Fruit fly (Drosophila melanogaster) Kc167 (cell line): ENCODE data around the gene CG33934.

ENCODE experiments used
- Myc ChIP-seq: fragments of >200 bp; optimal IDR thresholded peaks from 2 replicates; lab custom pipeline; 2017; ENCODE audit warnings: missing external identifiers
- Sin3A ChIP-seq: fragments of >200 bp; optimal IDR thresholded peaks from 2 replicates; lab custom pipeline; 2018; ENCODE audit warnings: missing external identifiers
- h ChIP-seq: fragments of >200 bp; optimal IDR thresholded peaks from 3 replicates; lab custom pipeline; 2018; ENCODE audit warnings: missing external identifiers
- insv ChIP-seq: fragments of >200 bp; optimal IDR thresholded peaks from 3 replicates; lab custom pipeline; 2018; ENCODE audit warnings: missing external identifiers
- psq ChIP-seq: fragments of >200 bp; optimal IDR thresholded peaks from 2 replicates; lab custom pipeline; 2017; ENCODE audit warnings: missing external identifiers
- ttk ChIP-seq: sonication (Bioruptor generic); optimal IDR thresholded peaks from 2 replicates; lab custom pipeline; 2017; ENCODE audit warnings: missing external identifiers

CG33934 gene

DNA sequence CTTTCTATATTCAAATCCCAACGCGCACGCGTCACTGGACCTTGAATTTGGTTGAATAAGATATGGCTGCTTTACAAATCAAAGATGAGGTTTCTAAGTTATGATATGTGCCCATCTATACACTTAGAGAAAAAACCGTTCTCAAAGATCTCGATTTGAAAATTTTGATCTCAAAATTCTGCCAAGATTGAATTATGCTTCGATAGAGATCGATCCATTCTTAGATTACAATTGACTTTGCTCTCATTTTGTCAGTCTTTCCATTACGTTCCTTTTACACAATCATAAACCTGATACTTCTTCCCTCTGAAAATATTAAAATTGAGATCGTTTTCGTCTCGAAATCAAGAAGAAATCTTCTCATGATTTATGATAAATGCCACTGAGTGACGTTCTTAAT is 29.9 kb upstream of the CG33934 start:
- TF ChIP-seq psq (lab: Kevin White, UChicago): no peak
- no peak for TF ChIP-seq ttk (lab: Kevin White, UChicago)
- TF ChIP-seq h (lab: Kevin White, UChicago): no peak
- TF ChIP-seq insv (lab: Kevin White, UChicago): no peak
- TF ChIP-seq Sin3A: no peak
- TF ChIP-seq Myc (lab: Kevin White, UChicago): no peak

DNA sequence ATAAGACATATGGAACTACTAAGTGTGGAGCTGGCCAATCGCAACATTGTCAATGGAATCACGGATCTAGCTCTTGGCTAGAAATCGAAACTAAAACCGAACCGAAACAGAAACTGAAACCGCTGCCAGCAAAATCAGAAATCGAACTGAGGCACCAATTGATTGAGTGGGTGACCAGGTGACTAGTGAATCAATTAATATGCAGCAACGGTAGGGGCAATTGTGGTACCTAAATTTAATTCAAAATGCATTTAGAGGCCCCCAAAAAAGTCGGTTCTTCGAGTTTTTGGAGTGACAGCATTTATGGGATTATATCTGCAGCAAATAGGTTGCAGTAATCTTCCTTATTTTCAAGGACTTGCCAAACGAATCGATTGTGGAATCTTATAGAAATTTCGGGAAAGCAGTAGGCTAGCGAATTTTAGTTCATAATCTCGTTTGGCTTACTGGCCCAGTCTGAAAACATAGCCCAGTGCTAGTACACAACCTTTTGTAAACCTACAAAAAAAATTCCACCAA is 29.1 kb upstream of the CG33934 start, which contains the start of the genes CG17190 and CG4836:
CG17190 (minus strand) TSS at position 101 of the 519 bp plus-strand sequence.
CG4836 (plus strand) TSS at position 469 of the 519 bp plus-strand sequence.
- TF ChIP-seq ttk (lab: Kevin White, UChicago) (no peak), Sin3A (no peak), Myc (lab: Kevin White, UChicago) (no peak), h (lab: Kevin White, UChicago) (no peak), psq (lab: Kevin White, UChicago) (no peak), insv (lab: Kevin White, UChicago) (no peak)

DNA sequence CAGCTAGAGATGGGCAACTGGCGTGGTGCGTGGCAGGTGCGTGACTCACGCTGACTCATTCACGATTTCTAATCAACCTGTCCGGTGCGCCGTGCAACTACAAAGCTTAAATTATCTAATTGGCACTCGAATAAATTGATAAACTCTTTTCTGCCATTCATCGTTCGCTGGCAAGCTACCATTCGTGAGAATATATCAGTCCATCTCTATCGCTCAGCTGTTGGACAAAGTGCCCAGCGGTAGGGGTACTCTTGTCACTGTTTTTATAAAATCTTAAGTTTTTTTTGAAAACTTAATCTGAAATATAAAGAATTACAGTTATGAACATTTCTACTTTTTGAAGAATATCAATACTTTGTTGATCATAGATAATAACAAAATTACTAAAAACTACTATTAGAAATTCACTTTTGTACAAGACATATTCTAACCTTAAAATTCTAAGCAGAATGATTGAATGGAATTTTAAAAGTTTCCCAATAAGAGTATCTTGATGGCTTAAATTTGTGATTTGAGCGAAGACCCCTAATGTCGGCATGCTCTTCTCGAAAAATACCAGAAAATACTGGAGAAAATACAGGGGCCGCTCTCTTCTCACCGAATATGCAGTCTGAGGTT is 21.3 kb upstream of the CG33934 start, which contains the start of the genes PIG-L and psidin:
PIG-L (minus strand) TSS at position 187 of the 618 bp plus-strand sequence.
psidin (plus strand) TSS at position 553 of the 618 bp plus-strand sequence.
- TF ChIP-seq Myc (lab: Kevin White, UChicago): no peak
- no peak for TF ChIP-seq insv (lab: Kevin White, UChicago)
- no peak for TF ChIP-seq Sin3A

DNA sequence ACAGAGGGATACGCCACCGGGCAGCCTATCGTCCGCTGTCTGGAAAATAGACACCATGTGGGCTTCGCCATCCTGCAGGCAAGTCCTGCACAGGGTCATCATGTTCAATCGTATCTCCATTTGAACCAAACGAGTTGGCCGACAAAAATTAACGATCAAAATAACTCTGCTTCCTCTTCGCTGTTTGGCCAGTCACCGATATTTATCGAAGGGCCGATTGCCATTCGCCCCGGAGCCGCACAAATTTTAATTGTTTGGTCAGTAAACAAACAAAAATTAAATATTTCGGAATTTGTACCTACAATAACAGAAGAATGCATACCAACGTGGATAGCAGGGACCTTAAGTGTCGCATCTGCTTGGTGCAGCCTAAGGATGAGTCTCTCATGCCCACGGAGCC is 14.7 kb upstream of the CG33934 start, which contains the start of the genes CG4424 and CG4854:
CG4424 (minus strand) TSS at position 200 of the 400 bp plus-strand sequence.
CG4854 (plus strand) TSS at position 218 of the 400 bp plus-strand sequence.
- TF ChIP-seq h (lab: Kevin White, UChicago) (no peak), insv (lab: Kevin White, UChicago) (no peak), psq (lab: Kevin White, UChicago) (no peak), Myc (lab: Kevin White, UChicago) (no peak), Sin3A (no peak), ttk (lab: Kevin White, UChicago) (no peak)

DNA sequence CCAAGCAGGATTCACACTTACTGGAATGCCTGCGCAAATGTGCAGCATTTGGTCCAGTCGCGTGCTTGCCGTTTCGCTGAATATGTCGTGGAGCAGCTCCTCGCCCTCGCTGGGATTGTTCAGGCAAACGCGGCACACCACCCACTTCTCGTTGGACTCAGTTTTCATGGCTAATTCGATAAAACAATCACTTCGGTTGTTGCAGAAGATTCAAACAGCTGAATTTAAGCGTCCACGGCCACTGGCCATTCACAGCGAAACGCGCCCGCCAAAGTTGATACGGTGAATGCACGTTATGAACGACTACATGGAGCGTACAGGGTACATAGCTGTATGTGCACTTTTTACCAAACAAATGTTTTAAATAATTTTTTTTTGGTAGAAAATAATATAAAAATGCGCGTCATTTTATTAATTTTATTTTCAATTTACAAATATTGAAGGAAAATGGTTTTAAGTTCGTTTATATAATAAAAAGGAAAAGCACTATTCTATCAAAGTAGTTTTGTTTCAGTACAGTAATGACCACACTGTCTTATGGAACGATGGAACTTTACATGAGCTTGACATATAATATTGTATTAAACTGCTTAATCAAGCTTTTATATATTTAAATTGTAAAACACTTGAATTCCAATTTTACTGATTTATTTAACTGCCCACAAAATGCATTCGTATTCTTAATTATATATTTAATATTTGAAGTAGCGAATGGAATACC is 11.4 kb upstream of the CG33934 start, which contains the start of gene trem:
trem (minus strand) TSS at position 267 of the 721 bp plus-strand sequence.
- TF ChIP-seq Sin3A: no peak
- TF ChIP-seq h (lab: Kevin White, UChicago): no peak
- no peak for TF ChIP-seq psq (lab: Kevin White, UChicago)
- no peak for TF ChIP-seq insv (lab: Kevin White, UChicago)
- TF ChIP-seq Myc (lab: Kevin White, UChicago): no peak
- TF ChIP-seq ttk (lab: Kevin White, UChicago): no peak

DNA sequence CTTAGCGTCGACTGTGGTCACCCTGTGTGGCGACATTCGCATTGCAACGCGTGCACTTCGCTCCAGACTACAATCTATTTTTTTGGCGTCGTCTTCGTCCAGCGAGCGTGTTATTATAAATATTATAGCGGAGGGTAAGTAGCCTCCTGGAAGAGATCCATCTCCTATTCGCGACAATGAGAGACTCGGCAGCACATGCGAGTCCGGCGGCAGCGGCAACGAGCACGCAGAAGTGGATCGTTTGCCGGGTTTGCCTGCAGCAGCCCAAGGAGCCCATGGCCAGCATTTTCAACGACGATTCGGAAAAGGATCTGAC is 10.8 kb upstream of the CG33934 start, which contains the start of gene idc:
idc (plus strand) TSS at position 60 of the 316 bp plus-strand sequence.
- TF ChIP-seq psq (lab: Kevin White, UChicago): no peak
- no peak for TF ChIP-seq Myc (lab: Kevin White, UChicago)
- no peak for TF ChIP-seq h (lab: Kevin White, UChicago)
- no peak for TF ChIP-seq ttk (lab: Kevin White, UChicago)
- no peak for TF ChIP-seq insv (lab: Kevin White, UChicago)
- TF ChIP-seq Sin3A: no peak

DNA sequence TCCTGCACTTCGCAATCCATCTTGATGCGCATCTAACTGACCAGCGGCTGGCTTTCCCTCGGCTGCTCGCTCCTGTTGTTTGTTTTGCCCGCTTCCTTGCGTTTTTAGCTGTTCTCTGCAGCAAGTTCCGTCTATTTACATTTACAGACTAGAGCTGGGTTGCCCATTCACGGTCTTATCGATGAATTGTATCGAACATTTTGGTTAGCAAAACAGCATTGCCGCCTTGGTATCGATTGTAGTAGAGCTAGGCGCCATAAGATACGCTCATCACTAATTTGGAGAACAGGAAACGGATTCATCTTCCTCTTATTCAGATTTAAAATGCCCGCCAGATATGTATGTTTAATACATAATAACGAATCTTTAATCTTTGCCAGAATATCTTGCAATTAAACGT is 6.7 kb upstream of the CG33934 start, which contains the start of gene Regnase-1:
Regnase-1 (minus strand) TSS at position 170 of the 400 bp plus-strand sequence.
- no peak for TF ChIP-seq Myc (lab: Kevin White, UChicago)
- no peak for TF ChIP-seq ttk (lab: Kevin White, UChicago)
- no peak for TF ChIP-seq h (lab: Kevin White, UChicago)
- no peak for TF ChIP-seq insv (lab: Kevin White, UChicago)
- TF ChIP-seq Sin3A: no peak
- no peak for TF ChIP-seq psq (lab: Kevin White, UChicago)

DNA sequence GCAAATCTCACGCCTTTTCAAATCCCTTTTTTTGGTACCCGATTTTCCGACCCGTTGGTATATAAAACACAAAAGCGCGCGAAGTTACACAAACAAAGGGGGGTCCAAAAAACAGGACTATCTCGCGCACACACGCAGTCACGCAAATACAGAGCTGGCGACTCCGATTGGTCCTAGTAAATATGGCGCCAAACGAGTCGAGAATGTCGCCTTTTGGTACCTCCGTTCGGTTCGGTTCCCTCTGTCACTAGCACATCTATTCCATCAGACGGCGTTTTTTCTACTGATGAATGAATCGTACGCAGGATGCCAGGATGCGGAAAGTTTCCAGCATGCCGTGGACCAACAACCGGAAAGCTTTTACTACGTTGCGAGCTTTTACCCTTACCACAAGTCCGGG is 13.3 kb downstream of the CG33934 start, which contains the start of gene CG17193:
CG17193 (minus strand) TSS at position 289 of the 400 bp plus-strand sequence.
- TF ChIP-seq h (lab: Kevin White, UChicago): no peak
- TF ChIP-seq ttk (lab: Kevin White, UChicago): no peak
- TF ChIP-seq psq (lab: Kevin White, UChicago): no peak
- no peak for TF ChIP-seq Myc (lab: Kevin White, UChicago)
- TF ChIP-seq Sin3A: no peak

DNA sequence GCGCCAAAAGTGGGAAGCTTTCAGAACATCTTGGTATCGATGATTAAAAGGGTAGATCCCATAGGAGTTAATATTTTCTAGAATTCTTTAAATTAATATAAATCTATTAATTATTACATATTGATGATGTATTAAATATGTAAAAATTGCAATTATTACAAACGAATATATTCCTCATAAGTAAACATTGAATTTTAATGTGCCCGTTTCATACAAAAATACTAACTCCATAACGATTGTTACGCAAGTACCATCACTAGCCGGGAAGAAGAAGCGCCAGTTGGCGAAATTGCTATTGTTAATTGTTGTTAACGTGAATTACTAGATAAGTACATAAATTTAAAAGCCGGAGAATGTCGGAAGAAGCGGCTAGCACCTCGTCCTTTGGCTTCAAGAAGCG is 14.9 kb downstream of the CG33934 start, which contains the start of gene mdlc:
mdlc (plus strand) TSS at position 248 of the 400 bp plus-strand sequence.
- TF ChIP-seq ttk (lab: Kevin White, UChicago): no peak
- TF ChIP-seq Sin3A: no peak
- no peak for TF ChIP-seq insv (lab: Kevin White, UChicago)
- no peak for TF ChIP-seq h (lab: Kevin White, UChicago)
- TF ChIP-seq Myc (lab: Kevin White, UChicago): no peak
- TF ChIP-seq psq (lab: Kevin White, UChicago): no peak

DNA sequence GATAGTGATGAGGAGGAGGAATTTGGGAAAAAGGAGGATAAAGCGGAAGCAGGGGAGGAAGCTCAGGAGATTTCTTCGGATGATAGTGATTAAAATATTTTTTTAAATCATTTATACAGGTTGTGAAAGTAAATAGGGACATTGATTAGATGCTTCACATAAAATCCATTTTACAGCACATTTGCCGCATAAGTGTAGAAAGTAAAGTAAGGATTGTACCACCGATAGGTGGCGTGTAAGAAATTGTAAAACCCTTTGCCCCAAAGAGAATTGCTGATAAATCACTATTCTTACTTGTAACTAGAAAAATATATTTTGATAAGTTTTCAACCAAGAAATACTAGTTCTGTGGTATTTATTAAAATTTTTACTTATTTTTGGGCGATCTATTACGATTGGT is 16.4 kb downstream of the CG33934 start:
- no peak for TF ChIP-seq psq (lab: Kevin White, UChicago)
- no peak for TF ChIP-seq ttk (lab: Kevin White, UChicago)
- TF ChIP-seq insv (lab: Kevin White, UChicago): no peak
- TF ChIP-seq Myc (lab: Kevin White, UChicago): no peak
- no peak for TF ChIP-seq h (lab: Kevin White, UChicago)
- no peak for TF ChIP-seq Sin3A

DNA sequence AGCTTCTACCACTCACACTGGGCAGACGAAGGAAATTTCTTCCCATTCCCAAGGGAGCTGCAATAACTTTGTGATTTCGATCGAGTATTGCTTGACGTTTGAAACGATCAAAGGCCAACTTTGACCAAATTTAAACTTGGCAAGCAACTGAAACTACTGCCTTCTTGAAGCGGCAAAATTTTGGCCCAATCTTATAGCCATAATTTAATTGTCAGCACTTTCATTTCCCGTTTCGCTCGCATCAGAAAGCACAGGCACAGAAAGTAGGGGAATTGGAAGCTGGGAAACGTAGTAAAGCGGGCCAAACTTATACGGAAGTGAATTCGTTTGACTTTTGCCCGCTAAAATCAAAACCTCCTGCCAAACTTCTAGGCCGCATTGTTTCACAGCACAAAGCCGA is 17.1 kb downstream of the CG33934 start, which contains the start of gene CG4390:
CG4390 (minus strand) TSS at position 101 of the 400 bp plus-strand sequence.
- TF ChIP-seq Sin3A: no peak
- no peak for TF ChIP-seq psq (lab: Kevin White, UChicago)
- no peak for TF ChIP-seq h (lab: Kevin White, UChicago)
- TF ChIP-seq insv (lab: Kevin White, UChicago): no peak
- TF ChIP-seq Myc (lab: Kevin White, UChicago): no peak
- TF ChIP-seq ttk (lab: Kevin White, UChicago): no peak
